Fruit fly (Drosophila melanogaster) whole organism, embryonic: ENCODE measurements around the gene red.

Experiments used
- CG10147 ChIP-seq: fragments of 200-800 bp; sonication (Bioruptor generic); optimal IDR thresholded peaks from 2 replicates; lab custom pipeline; 2019; ENCODE audit warnings: missing biosample characterization, mild to moderate bottlenecking, missing genetic modification characterization, moderate library complexity
- CG10209 ChIP-seq: fragments of 200-800 bp; sonication (Bioruptor generic); optimal IDR thresholded peaks from 3 replicates; lab custom pipeline; 2017; ENCODE audit warnings: missing biosample characterization, mild to moderate bottlenecking, missing genetic modification characterization, missing genetic modification reagents
- CG10366 ChIP-seq: fragments of 200-800 bp; sonication (Bioruptor generic); IDR thresholded peaks from 2 replicates; pipeline ENCODE4 v1.3.6; 2022; ENCODE audit warnings: missing biosample characterization, missing genetic modification characterization
- CG11085 ChIP-seq: fragments of 200-800 bp; sonication (Bioruptor generic); IDR thresholded peaks from 2 replicates; pipeline ENCODE4 v1.3.6; 2022; ENCODE audit warnings: missing biosample characterization, missing genetic modification characterization
- CG11695 ChIP-seq: fragments of 200-800 bp; sonication (Bioruptor generic); IDR thresholded peaks from 3 replicates; pipeline ENCODE4 v1.3.6; 2022; ENCODE audit warnings: missing biosample characterization, missing genetic modification characterization
- CG14014 ChIP-seq: fragments of 200-800 bp; sonication (Bioruptor generic); IDR thresholded peaks from 2 replicates; pipeline ENCODE4 v1.3.6; 2022; ENCODE audit warnings: missing biosample characterization, missing genetic modification characterization
- CG14710 ChIP-seq: fragments of 200-800 bp; sonication (Bioruptor generic); optimal IDR thresholded peaks from 3 replicates; lab custom pipeline; 2019; ENCODE audit warnings: missing biosample characterization, mild to moderate bottlenecking, missing genetic modification characterization, moderate library complexity
- CG1792 ChIP-seq: fragments of 200-800 bp; sonication (Bioruptor generic); optimal IDR thresholded peaks from 2 replicates; lab custom pipeline; 2016; ENCODE audit warnings: missing biosample characterization, missing genetic modification characterization
- CG18011 ChIP-seq: fragments of 200-800 bp; sonication (Bioruptor generic); optimal IDR thresholded peaks from 2 replicates; lab custom pipeline; 2017; ENCODE audit warnings: missing biosample characterization, missing genetic modification characterization, mild to moderate bottlenecking, moderate library complexity, missing genotype
- CG18764 ChIP-seq: fragments of 200-800 bp; sonication (Bioruptor generic); optimal IDR thresholded peaks from 3 replicates; lab custom pipeline; 2016; ENCODE audit warnings: missing biosample characterization, missing genetic modification characterization
- CG2875 ChIP-seq: fragments of 200-800 bp; sonication (Bioruptor generic); optimal IDR thresholded peaks from 2 replicates; lab custom pipeline; 2017; ENCODE audit warnings: missing biosample characterization, mild to moderate bottlenecking, missing genetic modification characterization, missing genetic modification reagents
- CG30431 ChIP-seq: fragments of 200-800 bp; sonication (Bioruptor generic); optimal IDR thresholded peaks from 2 replicates; lab custom pipeline; 2017; ENCODE audit warnings: missing biosample characterization, missing genetic modification characterization
- CG31224 ChIP-seq: fragments of 200-800 bp; sonication (Bioruptor generic); IDR thresholded peaks from 2 replicates; pipeline ENCODE4 v1.3.6; 2022; ENCODE audit warnings: missing biosample characterization, missing genetic modification characterization
- CG3163 ChIP-seq: fragments of 200-800 bp; sonication (Bioruptor generic); optimal IDR thresholded peaks from 3 replicates; lab custom pipeline; 2016; ENCODE audit warnings: missing biosample characterization, missing genetic modification characterization
- CG34224 ChIP-seq: fragments of 200-800 bp; sonication (Bioruptor generic); IDR thresholded peaks from 3 replicates; pipeline ENCODE4 v1.3.6; 2022; ENCODE audit warnings: missing biosample characterization, missing genetic modification characterization; ENCODE audit not compliant: partially characterized antibody
- CG5180 ChIP-seq: fragments of 200-800 bp; sonication (Bioruptor generic); optimal IDR thresholded peaks from 3 replicates; lab custom pipeline; 2017; ENCODE audit warnings: missing biosample characterization, missing genetic modification characterization, mild to moderate bottlenecking, moderate library complexity, missing genetic modification reagents
- CG6175 ChIP-seq: fragments of 200-800 bp; sonication (Bioruptor generic); IDR thresholded peaks from 3 replicates; pipeline ENCODE4 v1.3.6; 2022; ENCODE audit warnings: missing biosample characterization, missing genetic modification characterization
- CG6813 ChIP-seq: fragments of 200-800 bp; sonication (Bioruptor generic); optimal IDR thresholded peaks from 2 replicates; lab custom pipeline; 2017; ENCODE audit warnings: missing biosample characterization, missing genetic modification characterization, mild to moderate bottlenecking, moderate library complexity, missing genetic modification reagents
- CG7987 ChIP-seq: fragments of 200-800 bp; sonication (Bioruptor generic); optimal IDR thresholded peaks from 2 replicates; lab custom pipeline; 2018; ENCODE audit warnings: missing biosample characterization, mild to moderate bottlenecking, missing genetic modification characterization, moderate library complexity
- CG8359 ChIP-seq: fragments of 200-800 bp; sonication (Bioruptor generic); optimal IDR thresholded peaks from 2 replicates; lab custom pipeline; 2017; ENCODE audit warnings: missing biosample characterization, mild to moderate bottlenecking, missing genetic modification characterization, borderline replicate concordance
- CG8944 ChIP-seq: fragments of 200-800 bp; sonication (Bioruptor generic); optimal IDR thresholded peaks from 3 replicates; lab custom pipeline; 2016; ENCODE audit warnings: missing biosample characterization, missing genetic modification characterization
- CTCF ChIP-seq: fragments of 200-800 bp; sonication (Bioruptor generic); optimal IDR thresholded peaks from 2 replicates; lab custom pipeline; 2017; ENCODE audit warnings: missing biosample characterization, mild to moderate bottlenecking, missing genetic modification characterization, moderate library complexity
- CkIIα-i1 ChIP-seq: fragments of 200-800 bp; sonication (Bioruptor generic); IDR thresholded peaks from 2 replicates; pipeline ENCODE4 v1.3.6; 2022; ENCODE audit warnings: missing biosample characterization, missing genetic modification characterization
- Dbx ChIP-seq: fragments of 200-800 bp; sonication (Bioruptor generic); IDR thresholded peaks from 3 replicates; pipeline ENCODE4 v1.3.6; 2022; ENCODE audit warnings: missing biosample characterization, missing genetic modification characterization
- Elba2 ChIP-seq: fragments of 200-800 bp; sonication (Bioruptor generic); optimal IDR thresholded peaks from 3 replicates; lab custom pipeline; 2016; ENCODE audit warnings: missing biosample characterization, missing genetic modification characterization
- Gug ChIP-seq: fragments of 200-800 bp; sonication (Bioruptor generic); IDR thresholded peaks from 4 replicates; pipeline ENCODE4 v1.3.6; 2022; ENCODE audit warnings: missing biosample characterization, missing genetic modification characterization
- H2.0 ChIP-seq: fragments of 200-800 bp; sonication (Bioruptor generic); IDR thresholded peaks from 2 replicates; pipeline ENCODE4 v1.3.6; 2022; ENCODE audit warnings: missing biosample characterization, missing genetic modification characterization
- Oaz ChIP-seq: fragments of 200-800 bp; sonication (Bioruptor generic); IDR thresholded peaks from 2 replicates; pipeline ENCODE4 v1.3.6; 2022; ENCODE audit warnings: missing biosample characterization, missing genetic modification characterization
- ac ChIP-seq: fragments of 200-800 bp; sonication (Bioruptor generic); optimal IDR thresholded peaks from 3 replicates; lab custom pipeline; 2017; ENCODE audit warnings: missing biosample characterization, mild to moderate bottlenecking, missing genetic modification characterization
- bab2 ChIP-seq: fragments of 200-800 bp; sonication (Bioruptor generic); optimal IDR thresholded peaks from 2 replicates; lab custom pipeline; 2016; ENCODE audit warnings: missing biosample characterization, missing genetic modification characterization
- bigmax ChIP-seq: fragments of 200-800 bp; sonication (Bioruptor generic); optimal IDR thresholded peaks from 2 replicates; lab custom pipeline; 2018; ENCODE audit warnings: missing biosample characterization, mild to moderate bottlenecking, missing genetic modification characterization
- cato ChIP-seq: fragments of 200-800 bp; sonication (Bioruptor generic); optimal IDR thresholded peaks from 2 replicates; lab custom pipeline; 2016; ENCODE audit warnings: missing biosample characterization, missing genetic modification characterization, borderline replicate concordance
- croc ChIP-seq: fragments of 200-800 bp; sonication (Bioruptor generic); conservative IDR thresholded peaks from 3 replicates; pipeline ENCODE4 v1.3.6; 2022; ENCODE audit warnings: missing biosample characterization, missing genetic modification characterization
- dimm ChIP-seq: fragments of 200-800 bp; sonication (Bioruptor generic); IDR thresholded peaks from 2 replicates; pipeline ENCODE4 v1.3.6; 2022; ENCODE audit warnings: missing biosample characterization, missing genetic modification characterization
- exex ChIP-seq: fragments of 200-800 bp; sonication (Bioruptor generic); optimal IDR thresholded peaks from 4 replicates; lab custom pipeline; 2018; ENCODE audit warnings: missing biosample characterization, mild to moderate bottlenecking, missing genetic modification characterization, moderate library complexity
- fd96Cb ChIP-seq: fragments of 200-800 bp; sonication (Bioruptor generic); optimal IDR thresholded peaks from 2 replicates; lab custom pipeline; 2018; ENCODE audit warnings: missing biosample characterization, mild to moderate bottlenecking, missing genetic modification characterization, moderate library complexity
- gsb-n ChIP-seq: fragments of 200-800 bp; sonication (Bioruptor generic); optimal IDR thresholded peaks from 3 replicates; lab custom pipeline; 2018; ENCODE audit warnings: missing biosample characterization, mild to moderate bottlenecking, missing genetic modification characterization
- ham ChIP-seq: fragments of 200-800 bp; sonication (Bioruptor generic); IDR thresholded peaks from 2 replicates; pipeline ENCODE4 v1.3.6; 2022; ENCODE audit warnings: missing biosample characterization, missing genetic modification characterization
- hkb ChIP-seq, 2 experiments: fragments of 200-800 bp in 1 of 2; fragments of >200 bp in 1 of 2; sonication (Bioruptor generic) in 1 of 2; IDR thresholded peaks in 1 of 2; optimal IDR thresholded peaks in 1 of 2; 2 replicates each; pipeline versions ENCODE4 v1.3.6 to Lab custom; 2017 to 2022; ENCODE audit warnings: missing biosample characterization in 1 of 2, missing genetic modification characterization in 1 of 2
- hth ChIP-seq: fragments of >200 bp; optimal IDR thresholded peaks from 2 replicates; lab custom pipeline; 2017; ENCODE audit warnings: inconsistent platforms
- p53 ChIP-seq: fragments of 200-800 bp; sonication (Bioruptor generic); optimal IDR thresholded peaks from 2 replicates; lab custom pipeline; 2016; ENCODE audit warnings: missing biosample characterization, missing genetic modification characterization
- pb ChIP-seq: fragments of 200-800 bp; sonication (Bioruptor generic); optimal IDR thresholded peaks from 3 replicates; lab custom pipeline; 2016; ENCODE audit warnings: missing biosample characterization, missing genetic modification characterization
- ranshi ChIP-seq: fragments of 200-800 bp; sonication (Bioruptor generic); IDR thresholded peaks from 2 replicates; pipeline ENCODE4 v1.3.6; 2022; ENCODE audit warnings: missing biosample characterization, missing genetic modification characterization
- salm ChIP-seq: fragments of 200-800 bp; sonication (Bioruptor generic); optimal IDR thresholded peaks from 2 replicates; lab custom pipeline; 2018; ENCODE audit warnings: missing biosample characterization, mild to moderate bottlenecking, missing genetic modification characterization
- sd ChIP-seq: fragments of 200-800 bp; sonication (Bioruptor generic); optimal IDR thresholded peaks from 3 replicates; lab custom pipeline; 2018; ENCODE audit warnings: missing biosample characterization, mild to moderate bottlenecking, missing genetic modification characterization, moderate library complexity
- sima ChIP-seq: fragments of 200-800 bp; sonication (Bioruptor generic); optimal IDR thresholded peaks from 2 replicates; lab custom pipeline; 2016; ENCODE audit warnings: missing biosample characterization, missing genetic modification characterization
- sr ChIP-seq: fragments of 200-800 bp; sonication (Bioruptor generic); IDR thresholded peaks from 3 replicates; pipeline ENCODE4 v1.3.6; 2022; ENCODE audit warnings: missing biosample characterization, missing genetic modification characterization
- tna ChIP-seq: fragments of 200-800 bp; sonication (Bioruptor generic); IDR thresholded peaks from 2 replicates; pipeline ENCODE4 v1.3.6; 2022; ENCODE audit warnings: missing biosample characterization, missing genetic modification characterization; ENCODE audit not compliant: partially characterized antibody
- ttk ChIP-seq: fragments of 200-800 bp; sonication (Bioruptor generic); IDR thresholded peaks from 2 replicates; pipeline ENCODE4 v2.1.2; 2022; ENCODE audit warnings: missing biosample characterization, missing genetic modification characterization
- yki ChIP-seq: fragments of >200 bp; optimal IDR thresholded peaks from 3 replicates; lab custom pipeline; 2018

Gene red

DNA sequence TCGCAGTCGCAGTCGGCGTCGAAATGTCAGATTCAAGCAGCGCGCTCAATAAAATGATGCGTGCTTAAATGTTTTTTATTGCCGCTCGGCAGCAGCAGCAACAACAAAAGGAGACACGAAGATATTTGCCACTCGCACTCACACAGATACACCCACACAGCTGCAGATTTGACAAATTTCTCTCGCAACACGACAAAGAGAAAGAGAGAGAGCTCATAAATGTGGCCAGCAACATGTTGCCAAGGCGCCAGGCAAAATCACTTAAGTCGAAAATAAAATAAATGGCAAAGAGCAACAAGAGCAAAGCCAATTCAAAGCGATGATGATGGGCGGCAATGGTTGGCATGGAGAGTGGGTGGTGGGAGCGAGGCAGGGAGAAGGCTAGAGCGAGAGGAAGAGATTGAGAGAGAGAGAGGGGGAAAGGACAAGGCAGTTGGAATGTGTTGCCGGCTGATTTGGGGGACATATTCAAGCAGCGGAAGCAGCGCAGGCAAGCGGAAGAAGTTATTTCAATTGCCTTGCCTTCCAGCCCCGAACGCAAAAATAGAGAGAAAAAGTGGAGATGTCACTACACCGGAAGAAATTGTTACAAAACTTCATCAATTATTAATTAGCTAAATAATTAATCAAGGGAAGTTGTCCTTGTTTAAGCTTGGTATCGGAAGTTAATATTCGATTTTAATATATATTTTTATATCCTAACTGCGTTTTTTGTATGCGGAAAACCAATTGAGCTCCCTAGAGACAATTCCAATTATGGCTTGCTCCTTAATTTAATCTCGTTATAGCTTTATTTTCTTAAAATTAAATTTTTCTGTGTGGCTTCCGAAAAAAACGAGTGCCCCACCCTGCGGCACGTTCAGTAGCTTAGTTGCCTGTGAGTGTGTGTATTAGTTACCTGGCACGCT is 58.2 kb downstream of the red start (continued):
- TF ChIP-seq CG6175 (GFP tag; lab: Robert Waterston, UW) = no peak
- TF ChIP-seq Oaz (GFP tag; lab: Robert Waterston, UW) = no peak
- TF ChIP-seq CG18764 (GFP tag; lab: Kevin White, UChicago) = peak; percentile 4
- no peak for TF ChIP-seq bigmax (GFP tag; lab: Kevin White, UChicago)
- TF ChIP-seq CG11695 (GFP tag; lab: Robert Waterston, UW) = peak; percentile 64
- TF ChIP-seq CTCF (GFP tag; lab: Kevin White, UChicago) = peak; percentile 5
- TF ChIP-seq croc (GFP tag; lab: Robert Waterston, UW) = no peak
- TF ChIP-seq CG30431 (GFP tag; lab: Kevin White, UChicago) = peak; percentile 20
- TF ChIP-seq salm (tag; lab: Kevin White, UChicago) = no peak
- peak; percentile 40 for TF ChIP-seq CG18011 (GFP tag; lab: Kevin White, UChicago)
- TF ChIP-seq tna (GFP tag; lab: Robert Waterston, UW) = no peak
- TF ChIP-seq CkIIα-i1 (GFP tag; lab: Robert Waterston, UW) = no peak
- no peak for TF ChIP-seq CG11085 (GFP tag; lab: Robert Waterston, UW)
- peak; percentile 31 for TF ChIP-seq cato (GFP tag; lab: Kevin White, UChicago)
- no peak for TF ChIP-seq CG8944
- TF ChIP-seq pb (GFP tag; lab: Kevin White, UChicago) = no peak
- no peak for TF ChIP-seq CG7987 (GFP tag; lab: Kevin White, UChicago)
- peak; percentile 67 for TF ChIP-seq sd (tag; lab: Kevin White, UChicago)
- no peak for TF ChIP-seq CG8359 (GFP tag; lab: Kevin White, UChicago)
- peak; percentile 63 for TF ChIP-seq CG10147 (GFP tag; lab: Kevin White, UChicago)
- peak; percentile 51; the same call in 1 of the 3 replicates for TF ChIP-seq Dbx (GFP tag; lab: Robert Waterston, UW)
- peak; percentile 34 for TF ChIP-seq CG2875 (GFP tag; lab: Kevin White, UChicago)
- TF ChIP-seq gsb-n (tag; lab: Kevin White, UChicago) = peak; percentile 14
- TF ChIP-seq CG1792 (GFP tag; lab: Kevin White, UChicago) = no peak
- no peak for TF ChIP-seq ttk (GFP tag; lab: Robert Waterston, UW)
- no peak for TF ChIP-seq hkb (optimal IDR thresholded peaks at IDR 0.05; lab: Kevin White, UChicago)
- TF ChIP-seq hkb (GFP tag; IDR thresholded peaks at IDR 0.05; lab: Robert Waterston, UW) = peak; percentile 78
- TF ChIP-seq CG10209 = peak; percentile 65
- peak; percentile 47 for TF ChIP-seq bab2 (GFP tag; lab: Kevin White, UChicago)
- TF ChIP-seq CG10366 = peak; percentile 40
- TF ChIP-seq sima (GFP tag; lab: Kevin White, UChicago) = no peak
- TF ChIP-seq CG14014 (GFP tag; lab: Robert Waterston, UW) = no peak
- no peak for TF ChIP-seq exex (tag; lab: Kevin White, UChicago)
- peak; percentile 65 for TF ChIP-seq fd96Cb (tag; lab: Kevin White, UChicago)
- TF ChIP-seq ham = no peak
- TF ChIP-seq CG6813 = no peak
- TF ChIP-seq yki (lab: Kevin White, UChicago) = no peak
- TF ChIP-seq dimm (GFP tag; lab: Robert Waterston, UW) = no peak
- TF ChIP-seq ac = no peak
- TF ChIP-seq p53 = no peak
- TF ChIP-seq CG3163 (GFP tag; lab: Kevin White, UChicago) = no peak
- TF ChIP-seq Elba2 = no peak
- 0 out of 4 replicates have a peak, but pooled peaks have one; percentile 2 for TF ChIP-seq Gug (GFP tag; lab: Robert Waterston, UW)
- TF ChIP-seq H2.0 (GFP tag; lab: Robert Waterston, UW) = no peak
- peak; percentile 47; the same call in 1 of the 3 replicates for TF ChIP-seq CG34224 (GFP tag; lab: Robert Waterston, UW)
- no peak for TF ChIP-seq hth
- peak; percentile 31 for TF ChIP-seq CG14710 (tag; lab: Kevin White, UChicago)
- TF ChIP-seq CG31224 = no peak
- TF ChIP-seq sr (GFP tag; lab: Robert Waterston, UW) = no peak
- TF ChIP-seq ranshi = peak; percentile 38; the same call in 1 of the 2 replicates
- no peak for TF ChIP-seq CG5180 (GFP tag; lab: Kevin White, UChicago)
